Fruit fly (Drosophila melanogaster) whole organism, prepupa: ENCODE results near the gene eIF4A.

Source experiments
- CG10631 ChIP-seq: fragments of 200-800 bp; sonication (Bioruptor generic); optimal IDR thresholded peaks from 2 replicates; lab custom pipeline; 2016; ENCODE audit warnings: missing biosample characterization, missing genetic modification characterization
- CG1621 ChIP-seq: fragments of 200-800 bp; sonication (Bioruptor generic); optimal IDR thresholded peaks from 3 replicates; lab custom pipeline; 2018; ENCODE audit warnings: missing biosample characterization, mild to moderate bottlenecking, missing genetic modification characterization
- CG32006 ChIP-seq: fragments of 200-800 bp; sonication (Bioruptor generic); optimal IDR thresholded peaks from 3 replicates; lab custom pipeline; 2017; ENCODE audit warnings: missing biosample characterization, mild to moderate bottlenecking, missing genetic modification characterization
- CG6163 ChIP-seq: fragments of 200-800 bp; sonication (Bioruptor generic); IDR thresholded peaks from 3 replicates; pipeline ENCODE4 v1.3.6; 2022; ENCODE audit warnings: missing biosample characterization, missing genetic modification characterization
- CG6276 ChIP-seq: fragments of 200-800 bp; sonication (Bioruptor generic); optimal IDR thresholded peaks from 2 replicates; lab custom pipeline; 2017; ENCODE audit warnings: missing biosample characterization, mild to moderate bottlenecking, missing genetic modification characterization
- CG7368 ChIP-seq: fragments of 200-800 bp; sonication (Bioruptor generic); optimal IDR thresholded peaks from 3 replicates; lab custom pipeline; 2016; ENCODE audit warnings: missing biosample characterization, missing genetic modification characterization
- CG8632 ChIP-seq: fragments of 200-800 bp; sonication (Bioruptor generic); optimal IDR thresholded peaks from 3 replicates; lab custom pipeline; 2016; ENCODE audit warnings: missing biosample characterization, missing genetic modification characterization
- Eip75B ChIP-seq: fragments of 200-800 bp; sonication (Bioruptor generic); optimal IDR thresholded peaks from 3 replicates; lab custom pipeline; 2016; ENCODE audit warnings: missing biosample characterization, missing genetic modification characterization
- Hr39 ChIP-seq: fragments of 200-800 bp; sonication (Bioruptor generic); optimal IDR thresholded peaks from 2 replicates; lab custom pipeline; 2016; ENCODE audit warnings: missing biosample characterization, missing genetic modification characterization
- Met ChIP-seq: fragments of 200-800 bp; sonication (Bioruptor generic); optimal IDR thresholded peaks from 3 replicates; lab custom pipeline; 2016; ENCODE audit warnings: missing biosample characterization, missing genetic modification characterization
- Sox102F ChIP-seq: fragments of 200-800 bp; sonication (Bioruptor generic); optimal IDR thresholded peaks from 2 replicates; lab custom pipeline; 2016; ENCODE audit warnings: missing biosample characterization, mild to moderate bottlenecking, missing genetic modification characterization
- eg ChIP-seq: fragments of 200-800 bp; sonication (Bioruptor generic); IDR thresholded peaks from 3 replicates; pipeline ENCODE4 v1.3.6; 2022; ENCODE audit warnings: missing biosample characterization, missing genetic modification characterization
- fd85E ChIP-seq: fragments of 200-800 bp; sonication (Bioruptor generic); optimal IDR thresholded peaks from 3 replicates; lab custom pipeline; 2016; ENCODE audit warnings: missing biosample characterization, missing genetic modification characterization

DNA sequence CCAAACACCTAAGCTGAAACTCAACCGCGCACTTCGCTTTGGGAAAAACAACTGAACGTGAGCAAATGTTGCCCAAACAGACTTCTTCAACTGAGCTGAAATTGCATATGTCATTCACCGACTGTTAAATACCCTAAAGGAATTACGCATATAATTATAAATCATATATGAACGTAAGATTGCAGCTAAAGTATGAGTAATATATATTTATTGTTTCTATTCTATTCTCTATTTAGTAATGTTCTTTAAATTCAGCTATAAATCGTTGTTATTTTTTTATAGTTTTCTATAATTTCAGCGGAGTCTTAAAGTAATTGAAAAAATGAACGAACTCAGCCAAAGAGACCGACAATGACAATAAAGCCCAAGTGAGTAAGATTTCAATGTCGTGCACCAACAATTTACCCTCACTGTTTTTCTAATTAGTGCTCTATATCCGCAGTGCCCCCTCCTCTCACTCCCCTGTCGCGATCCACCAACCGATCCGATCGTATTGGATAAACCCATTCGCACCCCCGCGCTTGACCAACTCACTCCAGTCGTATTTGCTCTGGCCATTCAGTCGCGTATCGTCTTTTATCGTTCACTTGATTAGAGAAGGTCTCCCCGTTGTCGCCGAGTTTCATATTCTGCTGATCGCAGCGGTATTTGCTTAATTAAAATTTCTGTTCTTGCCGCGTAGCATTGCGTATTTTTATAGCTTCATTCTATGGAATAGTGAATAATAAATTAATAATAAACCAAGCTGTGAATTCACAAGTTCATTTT, 30.9 kb downstream of the eIF4A start, which contains the start of gene CG9098:
- no peak for TF ChIP-seq CG8632 (GFP tag; lab: Kevin White, UChicago)
- TF ChIP-seq CG10631, result no peak
- no peak for TF ChIP-seq CG6276 (GFP tag; lab: Kevin White, UChicago)
- no peak for TF ChIP-seq Sox102F (GFP tag; lab: Kevin White, UChicago)
- no peak for TF ChIP-seq eg (GFP tag; lab: Robert Waterston, UW)
- TF ChIP-seq CG7368 (GFP tag; lab: Kevin White, UChicago), result no peak
- no peak for TF ChIP-seq Met (GFP tag; lab: Kevin White, UChicago)
- TF ChIP-seq CG6163, result no peak
- no peak for TF ChIP-seq CG1621
- TF ChIP-seq CG32006 (GFP tag; lab: Kevin White, UChicago), result no peak
- no peak for TF ChIP-seq Eip75B (GFP tag; lab: Kevin White, UChicago)
- no peak for TF ChIP-seq Hr39 (GFP tag; lab: Kevin White, UChicago)
- no peak for TF ChIP-seq fd85E
